Fruit fly (Drosophila melanogaster) whole organism, pupa: ENCODE measurements around the gene CG9701.

Experiments
- CG10348 ChIP-seq: fragments of 200-800 bp; sonication (Bioruptor generic); IDR thresholded peaks from 2 replicates; pipeline ENCODE4 v1.3.6; 2022; ENCODE audit warnings: missing biosample characterization, missing genetic modification characterization
- CG12605 ChIP-seq: fragments of 200-800 bp; sonication (Bioruptor generic); IDR thresholded peaks from 2 replicates; pipeline ENCODE4 v1.3.6; 2022; ENCODE audit warnings: missing biosample characterization, missing genetic modification characterization
- CG13204 ChIP-seq: fragments of 200-800 bp; sonication (Bioruptor generic); optimal IDR thresholded peaks from 2 replicates; lab custom pipeline; 2018; ENCODE audit warnings: missing biosample characterization, mild to moderate bottlenecking, missing genetic modification characterization, moderate library complexity
- CG14655 ChIP-seq: fragments of 200-800 bp; sonication (Bioruptor generic); optimal IDR thresholded peaks from 3 replicates; lab custom pipeline; 2017; ENCODE audit warnings: mild to moderate bottlenecking, missing biosample characterization, missing genetic modification reagents, missing genetic modification characterization
- CG15710 ChIP-seq: fragments of 200-800 bp; sonication (Bioruptor generic); optimal IDR thresholded peaks from 2 replicates; lab custom pipeline; 2018; ENCODE audit warnings: missing biosample characterization, mild to moderate bottlenecking, missing genetic modification characterization, moderate library complexity
- CG17806 ChIP-seq: fragments of 200-800 bp; sonication (Bioruptor generic); optimal IDR thresholded peaks from 2 replicates; lab custom pipeline; 2018; ENCODE audit warnings: missing biosample characterization, mild to moderate bottlenecking, missing genetic modification characterization, moderate library complexity
- CG32121 ChIP-seq: fragments of 200-800 bp; sonication (Bioruptor generic); IDR thresholded peaks from 2 replicates; pipeline ENCODE4 v1.3.6; 2022; ENCODE audit warnings: missing biosample characterization, missing genetic modification characterization
- CG34367 ChIP-seq: fragments of 200-800 bp; sonication (Bioruptor generic); optimal IDR thresholded peaks from 2 replicates; lab custom pipeline; 2018; ENCODE audit warnings: missing biosample characterization, mild to moderate bottlenecking, missing genetic modification characterization
- CG4496 ChIP-seq: fragments of 200-800 bp; sonication (Bioruptor generic); IDR thresholded peaks from 3 replicates; pipeline ENCODE4 v1.3.6; 2022; ENCODE audit warnings: missing biosample characterization, missing genetic modification characterization
- CG8159 ChIP-seq: fragments of 200-800 bp; sonication (Bioruptor generic); optimal IDR thresholded peaks from 3 replicates; lab custom pipeline; 2018; ENCODE audit warnings: missing biosample characterization, mild to moderate bottlenecking, missing genetic modification characterization, moderate library complexity
- CG8301 ChIP-seq: fragments of 200-800 bp; sonication (Bioruptor generic); optimal IDR thresholded peaks from 2 replicates; lab custom pipeline; 2018; ENCODE audit warnings: missing biosample characterization, mild to moderate bottlenecking, missing genetic modification characterization
- CG9948 ChIP-seq: fragments of 200-800 bp; sonication (Bioruptor generic); optimal IDR thresholded peaks from 2 replicates; lab custom pipeline; 2018; ENCODE audit warnings: missing biosample characterization, mild to moderate bottlenecking, missing genetic modification characterization, moderate library complexity
- D1 ChIP-seq: fragments of 200-800 bp; sonication (Bioruptor generic); optimal IDR thresholded peaks from 2 replicates; lab custom pipeline; 2018; ENCODE audit warnings: missing biosample characterization, mild to moderate bottlenecking, missing genetic modification characterization, moderate library complexity
- EcR ChIP-seq: fragments of 200-800 bp; sonication (Bioruptor generic); optimal IDR thresholded peaks from 3 replicates; lab custom pipeline; 2019; ENCODE audit warnings: missing biosample characterization, missing genetic modification characterization, mild to moderate bottlenecking, moderate library complexity, missing genetic modification reagents
- Ets98B ChIP-seq: fragments of 200-800 bp; sonication (Bioruptor generic); IDR thresholded peaks from 2 replicates; pipeline ENCODE4 v1.3.6; 2022; ENCODE audit warnings: missing biosample characterization, missing genetic modification characterization
- Pif1A ChIP-seq: fragments of 200-800 bp; sonication (Bioruptor generic); optimal IDR thresholded peaks from 3 replicates; lab custom pipeline; 2016; ENCODE audit warnings: missing biosample characterization, missing genetic modification characterization
- Pif1B ChIP-seq: fragments of 200-800 bp; sonication (Bioruptor generic); optimal IDR thresholded peaks from 3 replicates; lab custom pipeline; 2016; ENCODE audit warnings: missing biosample characterization, missing genetic modification characterization
- Snoo ChIP-seq: fragments of 200-800 bp; sonication (Bioruptor generic); optimal IDR thresholded peaks from 3 replicates; lab custom pipeline; 2017; ENCODE audit warnings: missing biosample characterization, mild to moderate bottlenecking, missing genetic modification characterization, inconsistent platforms
- fd96Ca ChIP-seq: fragments of 200-800 bp; sonication (Bioruptor generic); IDR thresholded peaks from 3 replicates; pipeline ENCODE4 v1.3.6; 2022; ENCODE audit warnings: missing biosample characterization, missing genetic modification characterization
- gl ChIP-seq: fragments of 200-800 bp; sonication (Bioruptor generic); optimal IDR thresholded peaks from 2 replicates; lab custom pipeline; 2018; ENCODE audit warnings: missing biosample characterization, mild to moderate bottlenecking, missing genetic modification characterization
- rn ChIP-seq: fragments of 200-800 bp; sonication (Bioruptor generic); IDR thresholded peaks from 2 replicates; pipeline ENCODE4 v1.3.6; 2022; ENCODE audit warnings: missing biosample characterization, missing genetic modification characterization

The CG9701 gene

DNA sequence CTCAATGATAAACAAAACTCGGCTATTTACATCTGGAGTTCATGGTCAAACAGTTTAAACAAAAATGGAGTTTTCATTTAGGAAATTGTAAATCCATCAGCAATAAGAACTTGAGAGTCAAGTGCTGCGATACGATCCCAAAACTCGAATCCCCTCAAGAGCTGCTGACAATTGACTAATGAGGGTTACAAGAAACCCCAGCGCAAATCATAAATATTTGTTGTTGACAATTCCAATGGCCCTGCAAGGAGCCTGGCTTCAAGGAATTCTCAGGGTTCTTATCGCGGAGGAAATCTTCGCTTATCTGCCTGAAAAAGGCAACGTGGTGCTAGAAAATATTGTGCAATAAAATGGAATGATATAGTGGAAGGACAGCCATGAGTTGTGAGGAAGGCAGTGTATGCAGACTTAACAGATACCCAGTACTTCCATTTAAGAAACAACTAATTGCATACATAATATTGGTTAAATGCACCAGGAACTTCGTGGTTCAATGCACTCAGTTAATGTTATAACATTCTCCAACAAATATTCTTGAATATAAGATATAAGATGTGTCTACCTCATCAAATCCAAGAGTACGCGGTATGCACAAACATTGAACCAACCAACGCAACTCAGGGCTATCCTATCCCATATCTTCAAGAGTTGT is 34.8 kb downstream of the CG9701 start:
- TF ChIP-seq CG32121 (GFP tag; lab: Robert Waterston, UW) = no peak
- TF ChIP-seq Ets98B (GFP tag; lab: Robert Waterston, UW) = no peak
- peak; percentile 5 for TF ChIP-seq CG9948 (tag; lab: Kevin White, UChicago)
- no peak for TF ChIP-seq Snoo (tag; lab: Kevin White, UChicago)
- TF ChIP-seq CG13204 (GFP tag; lab: Kevin White, UChicago) = no peak
- no peak for TF ChIP-seq Pif1B (GFP tag; lab: Kevin White, UChicago)
- peak; percentile 19 for TF ChIP-seq CG8301 (tag; lab: Kevin White, UChicago)
- TF ChIP-seq D1 (tag; lab: Kevin White, UChicago) = no peak
- TF ChIP-seq CG15710 (tag; lab: Kevin White, UChicago) = no peak
- no peak for TF ChIP-seq Pif1A (GFP tag; lab: Kevin White, UChicago)
- no peak for TF ChIP-seq gl (tag; lab: Kevin White, UChicago)
- TF ChIP-seq rn (GFP tag; lab: Robert Waterston, UW) = no peak
- peak; percentile 39 for TF ChIP-seq CG14655
- no peak for TF ChIP-seq CG10348 (GFP tag; lab: Robert Waterston, UW)
- no peak for TF ChIP-seq CG12605
- TF ChIP-seq fd96Ca (GFP tag; lab: Robert Waterston, UW) = no peak
- TF ChIP-seq CG17806 (tag; lab: Kevin White, UChicago) = peak; percentile 38
- TF ChIP-seq CG34367 (tag; lab: Kevin White, UChicago) = no peak
- peak; percentile 42 for TF ChIP-seq CG8159 (tag; lab: Kevin White, UChicago)
- no peak for TF ChIP-seq EcR
- no peak for TF ChIP-seq CG4496 (GFP tag; lab: Robert Waterston, UW)
- TF ChIP-seq, all 21 proteins: peak for 5

DNA sequence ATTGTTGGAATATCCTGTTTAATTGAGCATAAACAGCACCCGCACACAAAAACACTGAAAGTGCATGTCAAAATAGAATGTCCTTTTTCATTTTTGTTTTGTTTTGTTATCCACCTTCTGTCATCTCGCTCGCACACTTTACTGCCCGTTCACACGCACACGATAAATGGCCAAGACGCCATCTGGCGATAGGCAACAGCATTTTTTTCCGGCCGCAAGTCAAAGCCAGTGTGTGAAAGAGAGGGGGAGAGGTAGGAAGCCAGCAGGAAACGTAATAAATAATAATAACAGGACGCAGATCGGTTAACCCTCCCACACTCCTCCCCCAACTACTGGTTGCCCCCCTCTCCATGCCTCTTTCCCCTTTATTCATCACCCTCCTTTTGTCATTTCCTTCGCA is 36.5 kb downstream of the CG9701 start:
- TF ChIP-seq gl (tag; lab: Kevin White, UChicago) = no peak
- no peak for TF ChIP-seq EcR
- no peak for TF ChIP-seq D1 (tag; lab: Kevin White, UChicago)
- TF ChIP-seq CG34367 (tag; lab: Kevin White, UChicago) = peak; percentile 5
- peak; percentile 63 for TF ChIP-seq CG4496 (GFP tag; lab: Robert Waterston, UW)
- no peak for TF ChIP-seq Pif1B (GFP tag; lab: Kevin White, UChicago)
- no peak for TF ChIP-seq Snoo (tag; lab: Kevin White, UChicago)
- TF ChIP-seq Ets98B (GFP tag; lab: Robert Waterston, UW) = no peak
- 0 out of 2 replicates have a peak, but pooled peaks have one; percentile 11 for TF ChIP-seq CG32121 (GFP tag; lab: Robert Waterston, UW)
- peak; percentile 14 for TF ChIP-seq CG14655
- peak; percentile 4 for TF ChIP-seq CG8159 (tag; lab: Kevin White, UChicago)
- no peak for TF ChIP-seq CG15710 (tag; lab: Kevin White, UChicago)
- 0 out of 3 replicates have a peak, but pooled peaks have one; percentile 40 for TF ChIP-seq fd96Ca (GFP tag; lab: Robert Waterston, UW)
- TF ChIP-seq CG12605 = no peak
- no peak for TF ChIP-seq CG9948 (tag; lab: Kevin White, UChicago)
- no peak for TF ChIP-seq CG8301 (tag; lab: Kevin White, UChicago)
- TF ChIP-seq CG17806 (tag; lab: Kevin White, UChicago) = no peak
- no peak for TF ChIP-seq Pif1A (GFP tag; lab: Kevin White, UChicago)
- peak; percentile 56 for TF ChIP-seq CG13204 (GFP tag; lab: Kevin White, UChicago)
- no peak for TF ChIP-seq rn (GFP tag; lab: Robert Waterston, UW)
- no peak for TF ChIP-seq CG10348 (GFP tag; lab: Robert Waterston, UW)

DNA sequence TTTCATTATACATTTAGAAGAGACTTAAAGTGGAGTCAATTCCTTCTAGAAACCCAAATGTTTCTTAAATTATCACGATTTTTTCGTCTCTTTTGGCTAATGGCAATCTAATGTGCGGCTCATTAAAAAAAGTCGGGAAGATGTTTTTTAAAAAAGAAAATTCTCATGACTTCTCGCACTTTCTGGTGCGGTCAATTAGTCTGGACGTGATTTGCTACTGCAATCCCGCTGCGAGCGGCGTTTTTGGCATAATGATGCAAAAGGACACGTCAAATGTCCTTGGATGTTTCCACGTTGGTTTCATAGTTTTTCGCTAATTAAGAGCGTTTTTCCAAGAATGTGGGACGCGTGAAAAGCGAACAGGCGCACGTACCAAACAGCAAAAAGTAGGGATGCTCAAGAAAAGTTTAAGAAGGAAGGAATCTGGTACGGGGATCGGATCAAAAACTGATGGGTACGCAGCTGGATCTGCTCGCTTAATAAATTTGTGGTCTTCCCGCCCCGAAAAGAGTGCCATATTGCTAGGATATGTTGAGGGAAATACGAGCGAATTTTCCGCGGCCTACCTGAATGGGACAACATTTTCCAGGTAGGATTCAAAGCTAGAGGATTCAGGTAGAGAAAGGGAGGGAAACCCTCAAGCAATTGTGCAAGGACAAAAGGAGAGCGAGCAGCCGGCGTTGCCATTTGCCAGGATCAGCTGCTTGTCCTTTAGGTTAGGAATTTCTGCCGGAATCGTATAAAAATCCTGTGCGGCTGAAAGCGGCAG is 39.6 kb downstream of the CG9701 start:
- TF ChIP-seq EcR (no peak), CG13204 (GFP tag; lab: Kevin White, UChicago) (no peak), gl (tag; lab: Kevin White, UChicago) (no peak), CG4496 (GFP tag; lab: Robert Waterston, UW) (no peak), Pif1A (GFP tag; lab: Kevin White, UChicago) (no peak), rn (GFP tag; lab: Robert Waterston, UW) (no peak), Ets98B (GFP tag; lab: Robert Waterston, UW) (no peak), Pif1B (GFP tag; lab: Kevin White, UChicago) (no peak), CG8159 (tag; lab: Kevin White, UChicago) (no peak), CG9948 (tag; lab: Kevin White, UChicago) (no peak), CG15710 (tag; lab: Kevin White, UChicago) (no peak), Snoo (tag; lab: Kevin White, UChicago) (no peak), CG10348 (GFP tag; lab: Robert Waterston, UW) (no peak), CG17806 (tag; lab: Kevin White, UChicago) (no peak), CG14655 (no peak), CG34367 (tag; lab: Kevin White, UChicago) (no peak), CG8301 (tag; lab: Kevin White, UChicago) (no peak), fd96Ca (GFP tag; lab: Robert Waterston, UW) (no peak)
- TF ChIP-seq, all 21 proteins: peak for 0

DNA sequence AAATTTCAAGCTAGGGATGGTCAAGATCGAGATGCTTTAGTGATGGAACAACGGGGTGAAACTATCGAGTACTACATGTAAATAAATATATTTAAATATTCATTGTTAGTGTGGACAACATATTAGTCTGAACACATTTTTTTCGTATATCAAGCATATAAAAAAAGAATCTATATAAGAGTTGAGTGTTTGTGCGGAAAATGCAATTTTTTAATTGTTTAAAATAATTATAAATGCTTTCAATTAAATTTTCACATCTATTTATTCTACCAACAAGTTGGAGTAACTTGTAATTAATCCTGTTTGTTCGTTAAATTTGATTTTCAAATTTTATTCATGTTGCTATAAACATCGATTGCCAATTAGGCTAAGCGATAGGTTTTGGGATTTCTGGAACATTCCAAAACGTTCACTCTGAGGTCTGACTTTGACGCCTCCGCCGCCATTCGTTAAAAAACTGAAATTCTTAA is 46.4 kb downstream of the CG9701 start, which contains the start of the genes mus302 and CG9705:
Gene mus302 (minus strand): TSS at position 33 of the 470 bp plus-strand sequence.
Gene CG9705 (plus strand): TSS at position 397 of the 470 bp plus-strand sequence.
- TF ChIP-seq CG12605 (no peak), D1 (tag; lab: Kevin White, UChicago) (no peak), CG8301 (tag; lab: Kevin White, UChicago) (peak; percentile 6), CG15710 (tag; lab: Kevin White, UChicago) (peak; percentile 40), Snoo (tag; lab: Kevin White, UChicago) (no peak), CG8159 (tag; lab: Kevin White, UChicago) (peak; percentile 47), CG9948 (tag; lab: Kevin White, UChicago) (peak; percentile 12), Pif1A (GFP tag; lab: Kevin White, UChicago) (no peak)
